Worm (Caenorhabditis elegans) whole organism, L3 larva: ENCODE measurements around the gene ets-9.

Experiments used
- R02D3.7 ChIP-seq: fragments of 150-350 bp; optimal IDR thresholded peaks from 2 replicates; lab custom pipeline; 2014; ENCODE audit warnings: missing biosample characterization, missing genetic modification characterization
- ama-1 ChIP-seq: fragments of 150-350 bp; optimal IDR thresholded peaks from 2 replicates; lab custom pipeline; 2018
- fkh-2 ChIP-seq: fragments of 150-350 bp; optimal IDR thresholded peaks from 2 replicates; lab custom pipeline; 2014; ENCODE audit warnings: missing biosample characterization, missing genetic modification reagents, missing genetic modification characterization
- fos-1 ChIP-seq: fragments of 150-350 bp; optimal IDR thresholded peaks from 2 replicates; lab custom pipeline; 2014; ENCODE audit warnings: missing biosample characterization, missing genetic modification characterization
- hmg-11 ChIP-seq: sonication (generic microtip); optimal IDR thresholded peaks from 2 replicates; lab custom pipeline; 2016; ENCODE audit warnings: missing genetic modification characterization, missing compliant biosample characterization
- lin-39 ChIP-seq: fragments of 150-350 bp; optimal IDR thresholded peaks from 2 replicates; lab custom pipeline; 2018; ENCODE audit warnings: missing biosample characterization, missing genetic modification reagents, missing genetic modification characterization
- mdl-1 ChIP-seq: fragments of 150-350 bp; optimal IDR thresholded peaks from 2 replicates; lab custom pipeline; 2014; ENCODE audit warnings: missing biosample characterization, missing genetic modification characterization
- nhr-12 ChIP-seq: fragments of 150-350 bp; optimal IDR thresholded peaks from 2 replicates; lab custom pipeline; 2014; ENCODE audit warnings: missing biosample characterization, missing genetic modification characterization
- snpc-4 ChIP-seq: fragments of 150-350 bp; optimal IDR thresholded peaks from 2 replicates; lab custom pipeline; 2014; ENCODE audit warnings: missing biosample characterization, missing genetic modification characterization
- unc-62 ChIP-seq: fragments of 150-350 bp; sonication (generic microtip); optimal IDR thresholded peaks from 4 replicates; lab custom pipeline; 2014; ENCODE audit warnings: missing biosample characterization, missing genetic modification reagents, missing genetic modification characterization

DNA sequence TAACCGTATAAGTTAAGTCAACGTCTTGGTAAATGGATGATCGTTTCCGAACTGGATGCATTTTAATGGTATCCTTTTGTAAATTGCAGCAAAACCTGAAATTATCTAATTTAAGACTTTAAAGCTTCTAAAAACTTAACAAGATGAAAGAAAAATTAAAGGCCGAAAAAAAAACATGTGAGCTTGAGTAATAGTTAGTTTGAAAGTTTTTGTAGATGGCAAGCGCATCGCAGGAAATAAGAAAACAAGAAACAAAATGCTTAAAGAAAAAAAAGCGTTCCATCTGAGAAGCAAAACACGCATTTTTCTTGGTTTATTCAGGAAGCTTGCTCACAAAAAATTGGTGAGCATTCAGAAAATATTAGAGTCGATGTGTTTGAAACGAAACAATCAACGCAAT is 43.8 kb upstream of the ets-9 start, which contains the start of gene rab-37:
- no peak for TF ChIP-seq lin-39 (tag; lab: Kevin White, UChicago)
- TF ChIP-seq ama-1: no peak
- no peak for TF ChIP-seq unc-62 (GFP tag; lab: Kevin White, UChicago)
- no peak for TF ChIP-seq snpc-4 (tag; lab: Kevin White, UChicago)
- no peak for TF ChIP-seq fkh-2
- no peak for TF ChIP-seq fos-1
- TF ChIP-seq hmg-11 (tag; lab: Kevin White, UChicago): no peak
- TF ChIP-seq R02D3.7 (tag; lab: Kevin White, UChicago): no peak
- no peak for TF ChIP-seq mdl-1 (tag; lab: Kevin White, UChicago)
- no peak for TF ChIP-seq nhr-12 (tag; lab: Kevin White, UChicago)
